Worm (Caenorhabditis elegans): ENCODE measurements around the gene nep-25.

ce11 chrII:5874130-5874529 is 32.1 kb downstream of the nep-25 start:
- TF ChIP-seq nhr-28 (tag; optimal IDR thresholded peaks at IDR 0.05) = no peak
- TF ChIP-seq unc-130 (tag; optimal IDR thresholded peaks at IDR 0.05) = peak; percentile 43
- no peak for TF ChIP-seq unc-62 (GFP tag; optimal IDR thresholded peaks at IDR 0.05)

Data from whole organism, L1 larva.